Fruit fly (Drosophila melanogaster): Measurements from ENCODE around the gene CG13912.

Gene CG13912

dm6 chr3L:1183467-1183866, 5.9 kb upstream of the CG13912 start:
- no peak for TF ChIP-seq noc (tag; optimal IDR thresholded peaks at IDR 0.05)

- TF ChIP-seq noc (tag; optimal IDR thresholded peaks at IDR 0.05), result no peak
Measured at dm6 chr3L:1193123-1193844, 3.9 kb downstream of the CG13912 start, which contains the start of gene Trhn. Gene Trhn, minus strand, starts transcription at chr3L:1193173.

- TF ChIP-seq noc (tag; optimal IDR thresholded peaks at IDR 0.05), result no peak
Measured at dm6 chr3L:1195202-1195601, 5.8 kb downstream of the CG13912 start, which contains the start of gene LysX. Gene LysX, minus strand, starts transcription at chr3L:1195302.

dm6 chr3L:1195868-1196552, 6.6 kb downstream of the CG13912 start, which contains the start of gene Aplip1:
Gene Aplip1, plus strand, starts transcription at chr3L:1196317.
- TF ChIP-seq noc (tag; optimal IDR thresholded peaks at IDR 0.05), result no peak

- TF ChIP-seq noc (tag; optimal IDR thresholded peaks at IDR 0.05), result no peak
Measured at dm6 chr3L:1200357-1201051, 11.1 kb downstream of the CG13912 start, which contains the start of gene mwh. Gene mwh, plus strand, starts transcription at chr3L:1200786.

- TF ChIP-seq noc (tag; optimal IDR thresholded peaks at IDR 0.05), result peak; percentile 19
Measured at dm6 chr3L:1202588-1203195, 13.3 kb downstream of the CG13912 start, which contains the start of gene meep. Gene meep, minus strand, starts transcription at chr3L:1203036.

dm6 chr3L:1203855-1204431, 14.6 kb downstream of the CG13912 start:
- TF ChIP-seq noc (tag; optimal IDR thresholded peaks at IDR 0.05), result no peak

- peak; percentile 96 for TF ChIP-seq noc (tag; optimal IDR thresholded peaks at IDR 0.05)
Measured at dm6 chr3L:1204674-1205547, 15.5 kb downstream of the CG13912 start, which contains the start of gene CG9119. Gene CG9119, minus strand, starts transcription at chr3L:1204795.

- TF ChIP-seq noc (tag; optimal IDR thresholded peaks at IDR 0.05), result no peak
Measured at dm6 chr3L:1206682-1207421, 17.5 kb downstream of the CG13912 start, which contains the start of gene LysB. Gene LysB, plus strand, starts transcription at chr3L:1207371.

- TF ChIP-seq noc (tag; optimal IDR thresholded peaks at IDR 0.05), result no peak
Measured at dm6 chr3L:1208206-1208605, 18.8 kb downstream of the CG13912 start.

- no peak for TF ChIP-seq noc (tag; optimal IDR thresholded peaks at IDR 0.05)
Measured at dm6 chr3L:1211096-1211495, 21.7 kb downstream of the CG13912 start, which contains the start of gene LysD. Gene LysD, minus strand, starts transcription at chr3L:1211196.

- no peak for TF ChIP-seq noc (tag; optimal IDR thresholded peaks at IDR 0.05)
Measured at dm6 chr3L:1212113-1212512, 22.7 kb downstream of the CG13912 start.

dm6 chr3L:1212571-1212970, 23.2 kb downstream of the CG13912 start, which contains the start of gene LysE:
Gene LysE, plus strand, starts transcription at chr3L:1212827.
- TF ChIP-seq noc (tag; optimal IDR thresholded peaks at IDR 0.05), result no peak

- no peak for TF ChIP-seq noc (tag; optimal IDR thresholded peaks at IDR 0.05)
Measured at dm6 chr3L:1216460-1216859, 27.1 kb downstream of the CG13912 start.
